Worm (Caenorhabditis elegans): Measurements from ENCODE around the gene lron-14.

ce11 chrIV:9525682-9526416, 40.6 kb downstream of the lron-14 start, which contains the start of gene elo-1:
- TF ChIP-seq lin-13 (GFP tag; optimal IDR thresholded peaks at IDR 0.05), result no peak
- no peak for TF ChIP-seq nhr-12 (tag; optimal IDR thresholded peaks at IDR 0.05)
- TF ChIP-seq elt-3 (tag; optimal IDR thresholded peaks at IDR 0.05), result peak in 4 of 6 experiments; percentile 21 to 46 (median 40)
- no peak for TF ChIP-seq lin-15B (tag; optimal IDR thresholded peaks at IDR 0.05)
- TF ChIP-seq ztf-11 (tag; optimal IDR thresholded peaks at IDR 0.05), result no peak
- peak; percentile 93 for TF ChIP-seq dsc-1 (tag; optimal IDR thresholded peaks at IDR 0.05)
- TF ChIP-seq nhr-77 (tag; optimal IDR thresholded peaks at IDR 0.05), result no peak
- peak; percentile 35 for TF ChIP-seq snpc-4 (tag; optimal IDR thresholded peaks at IDR 0.05)
- no peak for TF ChIP-seq fkh-10 (GFP tag; optimal IDR thresholded peaks at IDR 0.05)
- TF ChIP-seq unc-62 (GFP tag; optimal IDR thresholded peaks at IDR 0.05), result no peak
- TF ChIP-seq ztf-4 (tag; optimal IDR thresholded peaks at IDR 0.05), result no peak
- no peak for TF ChIP-seq aly-2 (tag; optimal IDR thresholded peaks at IDR 0.05)
- TF ChIP-seq ceh-88 (GFP tag; IDR thresholded peaks at IDR 0.05), result no peak
- TF ChIP-seq zag-1 (tag; optimal IDR thresholded peaks at IDR 0.05), result no peak
